Fruit fly (Drosophila melanogaster) whole organism, embryonic: ENCODE data around the gene Ca-Ma2d.

ENCODE experiments used
- Asciz ChIP-seq: fragments of 200-800 bp; sonication (Bioruptor generic); optimal IDR thresholded peaks from 2 replicates; lab custom pipeline; 2017; ENCODE audit warnings: missing biosample characterization, mild to moderate bottlenecking, missing genetic modification characterization, missing genetic modification reagents
- CG10274 ChIP-seq: fragments of 200-800 bp; sonication (Bioruptor generic); optimal IDR thresholded peaks from 3 replicates; lab custom pipeline; 2017; ENCODE audit warnings: missing biosample characterization, mild to moderate bottlenecking, missing genetic modification characterization
- CG10543 ChIP-seq: fragments of 200-800 bp; sonication (Bioruptor generic); optimal IDR thresholded peaks from 3 replicates; lab custom pipeline; 2017; ENCODE audit warnings: missing biosample characterization, mild to moderate bottlenecking, missing genetic modification characterization, moderate library complexity
- CG12219 ChIP-seq: fragments of 200-800 bp; sonication (Bioruptor generic); optimal IDR thresholded peaks from 3 replicates; lab custom pipeline; 2018; ENCODE audit warnings: missing biosample characterization, mild to moderate bottlenecking, missing genetic modification characterization
- CG12659 ChIP-seq: fragments of 200-800 bp; sonication (Bioruptor generic); optimal IDR thresholded peaks from 3 replicates; lab custom pipeline; 2017; ENCODE audit warnings: mild to moderate bottlenecking, missing biosample characterization, missing genetic modification reagents, missing genetic modification characterization
- CG14710 ChIP-seq: fragments of 200-800 bp; sonication (Bioruptor generic); optimal IDR thresholded peaks from 3 replicates; lab custom pipeline; 2019; ENCODE audit warnings: missing biosample characterization, mild to moderate bottlenecking, missing genetic modification characterization, moderate library complexity
- CG1529 ChIP-seq: fragments of 200-800 bp; sonication (Bioruptor generic); optimal IDR thresholded peaks from 3 replicates; lab custom pipeline; 2018; ENCODE audit warnings: missing biosample characterization, missing genetic modification characterization
- CG15479 ChIP-seq: fragments of 200-800 bp; sonication (Bioruptor generic); optimal IDR thresholded peaks from 3 replicates; lab custom pipeline; 2019; ENCODE audit warnings: missing biosample characterization, mild to moderate bottlenecking, missing genetic modification characterization, moderate library complexity
- CG17359 ChIP-seq: fragments of 200-800 bp; sonication (Bioruptor generic); optimal IDR thresholded peaks from 3 replicates; lab custom pipeline; 2018; ENCODE audit warnings: missing biosample characterization, mild to moderate bottlenecking, missing genetic modification characterization, moderate library complexity
- CG17912 ChIP-seq: fragments of 200-800 bp; sonication (Bioruptor generic); optimal IDR thresholded peaks from 2 replicates; lab custom pipeline; 2018; ENCODE audit warnings: missing biosample characterization, mild to moderate bottlenecking, missing genetic modification characterization
- CG2875 ChIP-seq: fragments of 200-800 bp; sonication (Bioruptor generic); optimal IDR thresholded peaks from 2 replicates; lab custom pipeline; 2017; ENCODE audit warnings: missing biosample characterization, mild to moderate bottlenecking, missing genetic modification characterization, missing genetic modification reagents
- CG31441 ChIP-seq: fragments of 200-800 bp; sonication (Bioruptor generic); IDR thresholded peaks from 2 replicates; pipeline ENCODE4 v1.3.6; 2022; ENCODE audit warnings: missing biosample characterization, missing genetic modification characterization
- CG33557 ChIP-seq: fragments of 200-800 bp; sonication (Bioruptor generic); optimal IDR thresholded peaks from 2 replicates; lab custom pipeline; 2019; ENCODE audit warnings: missing biosample characterization, mild to moderate bottlenecking, missing genetic modification characterization, moderate library complexity
- CG3838 ChIP-seq: fragments of 200-800 bp; sonication (Bioruptor generic); optimal IDR thresholded peaks from 3 replicates; lab custom pipeline; 2016; ENCODE audit warnings: missing biosample characterization, missing genetic modification characterization
- CG5180 ChIP-seq: fragments of 200-800 bp; sonication (Bioruptor generic); optimal IDR thresholded peaks from 3 replicates; lab custom pipeline; 2017; ENCODE audit warnings: missing biosample characterization, missing genetic modification characterization, mild to moderate bottlenecking, moderate library complexity, missing genetic modification reagents
- CG6175 ChIP-seq: fragments of 200-800 bp; sonication (Bioruptor generic); IDR thresholded peaks from 3 replicates; pipeline ENCODE4 v1.3.6; 2022; ENCODE audit warnings: missing biosample characterization, missing genetic modification characterization
- CG8388 ChIP-seq: fragments of 200-800 bp; sonication (Bioruptor generic); optimal IDR thresholded peaks from 2 replicates; lab custom pipeline; 2019; ENCODE audit warnings: missing biosample characterization, mild to moderate bottlenecking, missing genetic modification characterization, moderate library complexity
- CG9932 ChIP-seq: fragments of 200-800 bp; sonication (Bioruptor generic); IDR thresholded peaks from 2 replicates; pipeline ENCODE4 v1.3.6; 2022; ENCODE audit warnings: missing biosample characterization, missing genetic modification characterization
- CTCF ChIP-seq: fragments of 200-800 bp; sonication (Bioruptor generic); optimal IDR thresholded peaks from 2 replicates; lab custom pipeline; 2017; ENCODE audit warnings: missing biosample characterization, mild to moderate bottlenecking, missing genetic modification characterization, moderate library complexity
- CoRest ChIP-seq: fragments of 200-800 bp; sonication (Bioruptor generic); optimal IDR thresholded peaks from 3 replicates; lab custom pipeline; 2018; ENCODE audit warnings: missing biosample characterization, mild to moderate bottlenecking, missing genetic modification characterization, moderate library complexity
- E2f1 ChIP-seq: fragments of 200-800 bp; sonication (Bioruptor generic); IDR thresholded peaks from 2 replicates; pipeline ENCODE4 v1.3.6; 2022; ENCODE audit warnings: missing biosample characterization, missing genetic modification characterization
- Eip74EF ChIP-seq, 2 experiments: fragments of 200-800 bp in 1 of 2; fragments of >200 bp in 1 of 2; sonication (Bioruptor generic) in 1 of 2; optimal IDR thresholded peaks; 2 replicates each; lab custom pipeline; 2017 to 2019; ENCODE audit warnings: missing biosample characterization in 2 of 2, missing genetic modification characterization in 2 of 2, mild to moderate bottlenecking in 1 of 2, moderate library complexity in 1 of 2
- Fer1 ChIP-seq: fragments of 200-800 bp; sonication (Bioruptor generic); optimal IDR thresholded peaks from 2 replicates; lab custom pipeline; 2017; ENCODE audit warnings: missing biosample characterization, mild to moderate bottlenecking, missing genetic modification characterization
- Hey ChIP-seq: fragments of 200-800 bp; sonication (Bioruptor generic); optimal IDR thresholded peaks from 3 replicates; lab custom pipeline; 2018; ENCODE audit warnings: missing biosample characterization, mild to moderate bottlenecking, missing genetic modification characterization
- Hmx ChIP-seq: fragments of 200-800 bp; sonication (Bioruptor generic); optimal IDR thresholded peaks from 2 replicates; lab custom pipeline; 2016; ENCODE audit warnings: missing biosample characterization, missing genetic modification characterization
- Lhr ChIP-seq: fragments of 200-800 bp; sonication (Bioruptor generic); optimal IDR thresholded peaks from 3 replicates; lab custom pipeline; 2017; ENCODE audit warnings: mild to moderate bottlenecking, missing biosample characterization, missing genetic modification reagents, missing genetic modification characterization
- Med ChIP-seq: fragments of 200-800 bp; sonication (Bioruptor generic); peaks from one replicate; lab custom pipeline; 2016; ENCODE audit warnings: missing biosample characterization, missing genetic modification characterization, mild to moderate bottlenecking, inconsistent platforms, moderate library complexity
- Myb ChIP-seq: fragments of 200-800 bp; sonication (Bioruptor generic); optimal IDR thresholded peaks from 2 replicates; lab custom pipeline; 2016; ENCODE audit warnings: missing biosample characterization, missing genetic modification characterization
- Pdp1 ChIP-seq, 2 experiments: fragments of 200-800 bp; sonication (Bioruptor generic); optimal IDR thresholded peaks; 3 replicates each; lab custom pipeline; 2016; ENCODE audit warnings: missing biosample characterization in 2 of 2, missing genetic modification characterization in 2 of 2, mild to moderate bottlenecking in 1 of 2, moderate library complexity in 1 of 2
- Sry-β ChIP-seq: fragments of 200-800 bp; sonication (Bioruptor generic); optimal IDR thresholded peaks from 2 replicates; lab custom pipeline; 2018; ENCODE audit warnings: missing biosample characterization, mild to moderate bottlenecking, missing genetic modification characterization, moderate library complexity
- Trl ChIP-seq, 3 experiments: fragments of >200 bp in 2 of 3; fragments of 200-800 bp in 1 of 3; sonication (Bioruptor generic) in 1 of 3; optimal IDR thresholded peaks; 2 replicates in 1 of 3; 3 replicates in 2 of 3; lab custom pipeline; 2016 to 2017; ENCODE audit warnings: missing biosample characterization in 1 of 3, missing genetic modification characterization in 1 of 3
- ab ChIP-seq: fragments of 200-800 bp; sonication (Bioruptor generic); optimal IDR thresholded peaks from 2 replicates; lab custom pipeline; 2016; ENCODE audit warnings: missing biosample characterization, missing genetic modification characterization
- caup ChIP-seq: fragments of 200-800 bp; sonication (Bioruptor generic); optimal IDR thresholded peaks from 3 replicates; lab custom pipeline; 2017; ENCODE audit warnings: missing biosample characterization, mild to moderate bottlenecking, missing genetic modification characterization, moderate library complexity; ENCODE audit not compliant: severe bottlenecking
- cg ChIP-seq: fragments of 200-800 bp; sonication (Bioruptor generic); optimal IDR thresholded peaks from 3 replicates; lab custom pipeline; 2019; ENCODE audit warnings: missing biosample characterization, mild to moderate bottlenecking, missing genetic modification characterization, moderate library complexity
- danr ChIP-seq: fragments of 200-800 bp; sonication (Bioruptor generic); IDR thresholded peaks from 2 replicates; pipeline ENCODE4 v1.3.6; 2022; ENCODE audit warnings: missing biosample characterization, missing genetic modification characterization
- dpn ChIP-seq, 2 experiments: fragments of 200-800 bp; sonication (Bioruptor generic); optimal IDR thresholded peaks; 3 replicates each; lab custom pipeline; 2016; ENCODE audit warnings: missing biosample characterization in 2 of 2, missing genetic modification characterization in 2 of 2
- en ChIP-seq: fragments of 200-800 bp; sonication (Bioruptor generic); optimal IDR thresholded peaks from 2 replicates; lab custom pipeline; 2016; ENCODE audit warnings: missing biosample characterization, missing genetic modification characterization
- eyg ChIP-seq: fragments of 200-800 bp; sonication (Bioruptor generic); optimal IDR thresholded peaks from 3 replicates; lab custom pipeline; 2016; ENCODE audit warnings: missing biosample characterization, missing genetic modification characterization
- ftz-f1 ChIP-seq: fragments of 200-800 bp; sonication (Bioruptor generic); optimal IDR thresholded peaks from 2 replicates; lab custom pipeline; 2016; ENCODE audit warnings: missing biosample characterization, missing genetic modification characterization
- her ChIP-seq: fragments of 200-800 bp; sonication (Bioruptor generic); optimal IDR thresholded peaks from 2 replicates; lab custom pipeline; 2016; ENCODE audit warnings: missing biosample characterization, missing genetic modification characterization
- insv ChIP-seq, 2 experiments: fragments of 200-800 bp; sonication (Bioruptor generic); optimal IDR thresholded peaks; 3 replicates each; lab custom pipeline; 2016 to 2018; ENCODE audit warnings: missing biosample characterization in 2 of 2, missing genetic modification characterization in 2 of 2
- jigr1 ChIP-seq: fragments of 200-800 bp; sonication (Bioruptor generic); IDR thresholded peaks from 3 replicates; pipeline ENCODE4 v1.3.6; 2022; ENCODE audit warnings: missing biosample characterization, missing genetic modification characterization
- jumu ChIP-seq: fragments of 200-800 bp; sonication (Bioruptor generic); optimal IDR thresholded peaks from 3 replicates; lab custom pipeline; 2016; ENCODE audit warnings: missing biosample characterization, missing genetic modification characterization
- nau ChIP-seq: fragments of 200-800 bp; sonication (Bioruptor generic); optimal IDR thresholded peaks from 3 replicates; lab custom pipeline; 2017; ENCODE audit warnings: missing biosample characterization, mild to moderate bottlenecking, missing genetic modification characterization, missing genetic modification reagents
- nmo ChIP-seq: fragments of 200-800 bp; sonication (Bioruptor generic); optimal IDR thresholded peaks from 2 replicates; lab custom pipeline; 2018; ENCODE audit warnings: missing biosample characterization, mild to moderate bottlenecking, missing genetic modification characterization, moderate library complexity
- pfk ChIP-seq: fragments of 200-800 bp; sonication (Bioruptor generic); optimal IDR thresholded peaks from 2 replicates; lab custom pipeline; 2018; ENCODE audit warnings: missing biosample characterization, mild to moderate bottlenecking, missing genetic modification characterization, moderate library complexity
- pzg ChIP-seq: fragments of 200-800 bp; sonication (Bioruptor generic); optimal IDR thresholded peaks from 3 replicates; lab custom pipeline; 2018; ENCODE audit warnings: missing biosample characterization, mild to moderate bottlenecking, missing genetic modification characterization, moderate library complexity
- sd ChIP-seq: fragments of 200-800 bp; sonication (Bioruptor generic); optimal IDR thresholded peaks from 3 replicates; lab custom pipeline; 2018; ENCODE audit warnings: missing biosample characterization, mild to moderate bottlenecking, missing genetic modification characterization, moderate library complexity
- sisA ChIP-seq: fragments of 200-800 bp; sonication (Bioruptor generic); IDR thresholded peaks from 2 replicates; pipeline ENCODE4 v1.3.6; 2022; ENCODE audit warnings: missing biosample characterization, missing genetic modification characterization
- wor ChIP-seq: fragments of 200-800 bp; sonication (Bioruptor generic); IDR thresholded peaks from 2 replicates; pipeline ENCODE4 v1.3.6; 2022; ENCODE audit warnings: missing biosample characterization, missing genetic modification characterization

Ca-Ma2d gene

DNA sequence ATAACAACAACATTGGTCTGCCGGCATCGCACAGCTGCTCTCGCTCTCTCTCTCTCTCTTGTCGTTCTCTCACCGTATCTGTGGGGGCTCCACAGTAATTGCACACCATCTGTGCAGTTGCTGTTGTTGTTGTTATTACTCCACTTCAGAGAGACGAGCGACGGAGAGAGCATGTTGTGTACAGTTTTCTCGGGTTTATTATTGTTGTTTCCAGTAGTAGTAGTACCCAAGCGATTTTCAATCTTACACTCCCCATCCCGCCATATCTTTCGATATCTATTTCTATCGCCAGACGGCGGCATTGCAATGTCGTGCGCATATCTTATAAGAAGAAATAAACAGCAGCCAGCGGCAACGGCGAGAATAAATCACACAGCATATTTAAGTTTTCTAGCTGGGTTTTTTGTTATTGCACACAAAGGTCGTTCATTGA lies 36.8 kb downstream of the Ca-Ma2d start (continued):
- TF ChIP-seq Asciz (GFP tag; lab: Kevin White, UChicago) (no peak), Fer1 (GFP tag; lab: Kevin White, UChicago) (peak; percentile 12), CoRest (no peak), sd (peak; percentile 57), sisA (GFP tag; lab: Robert Waterston, UW) (no peak), CG3838 (GFP tag; lab: Kevin White, UChicago) (peak; percentile 54), Lhr (GFP tag; lab: Kevin White, UChicago) (no peak), wor (no peak), CG15479 (GFP tag; lab: Kevin White, UChicago) (peak; percentile 32), insv (GFP tag; optimal IDR thresholded peaks at IDR 0.05; lab: Kevin White, UChicago) (peak in 1 of 2 experiments; percentile 76), Eip74EF (GFP tag; optimal IDR thresholded peaks at IDR 0.05; lab: Kevin White, UChicago) (no peak), CTCF (peak; percentile 6), Sry-β (GFP tag; lab: Kevin White, UChicago) (peak; percentile 16), CG5180 (GFP tag; lab: Kevin White, UChicago) (peak; percentile 65), pfk (GFP tag; lab: Kevin White, UChicago) (peak; percentile 66), CG10543 (GFP tag; lab: Kevin White, UChicago) (peak; percentile 3), CG12219 (GFP tag; lab: Kevin White, UChicago) (no peak), ftz-f1 (GFP tag; lab: Kevin White, UChicago) (peak; percentile 6), eyg (GFP tag; lab: Kevin White, UChicago) (no peak), Myb (GFP tag; lab: Kevin White, UChicago) (no peak), Med (peak; percentile 75), CG31441 (no peak), Pdp1 (GFP tag; optimal IDR thresholded peaks at IDR 0.05; lab: Kevin White, UChicago) (no peak), CG14710 (tag; lab: Kevin White, UChicago) (no peak), CG6175 (GFP tag; lab: Robert Waterston, UW) (no peak), pzg (no peak), jigr1 (GFP tag; lab: Robert Waterston, UW) (no peak), ab (GFP tag; lab: Kevin White, UChicago) (no peak), Hmx (GFP tag; lab: Kevin White, UChicago) (no peak), CG33557 (peak; percentile 2), Hey (no peak), CG10274 (GFP tag; lab: Kevin White, UChicago) (no peak), her (GFP tag; lab: Kevin White, UChicago) (no peak), cg (GFP tag; lab: Kevin White, UChicago) (peak; percentile 49), jumu (GFP tag; lab: Kevin White, UChicago) (no peak), nmo (GFP tag; lab: Kevin White, UChicago) (no peak), CG2875 (GFP tag; lab: Kevin White, UChicago) (no peak), danr (GFP tag; lab: Robert Waterston, UW) (no peak), CG17359 (tag; lab: Kevin White, UChicago) (no peak), CG8388 (no peak), dpn (GFP tag; optimal IDR thresholded peaks at IDR 0.05; lab: Kevin White, UChicago) (no peak), nau (GFP tag; lab: Kevin White, UChicago) (peak; percentile 30), en (GFP tag; lab: Kevin White, UChicago) (no peak), CG1529 (GFP tag; lab: Kevin White, UChicago) (no peak), CG9932 (GFP tag; lab: Robert Waterston, UW) (no peak), CG12659 (GFP tag; lab: Kevin White, UChicago) (no peak), caup (GFP tag; lab: Kevin White, UChicago) (no peak), E2f1 (GFP tag; lab: Robert Waterston, UW) (no peak), CG17912 (peak; percentile 4), Trl (optimal IDR thresholded peaks at IDR 0.05; lab: Kevin White, UChicago) (peak; percentile 85 to 95), Trl (GFP tag; optimal IDR thresholded peaks at IDR 0.05; lab: Kevin White, UChicago) (no peak)
